Worm (Caenorhabditis elegans) whole organism, early embryonic: ENCODE measurements around the gene srg-1.

Experiments used
- ama-1 ChIP-seq: fragments of 150-350 bp; optimal IDR thresholded peaks from 2 replicates; lab custom pipeline; 2014
- ets-7 ChIP-seq: sonication (generic microtip); optimal IDR thresholded peaks from 2 replicates; lab custom pipeline; 2016; ENCODE audit warnings: missing genotype, missing genetic modification characterization, missing compliant biosample characterization
- hmg-4 ChIP-seq: fragments of 200-800 bp; sonication (Bioruptor generic); optimal IDR thresholded peaks from 2 replicates; lab custom pipeline; 2018; ENCODE audit warnings: mild to moderate bottlenecking, missing genetic modification characterization, missing compliant biosample characterization
- pes-1 ChIP-seq: fragments of 200-800 bp; sonication (Bioruptor generic); IDR thresholded peaks from 2 replicates; pipeline ENCODE4 v1.3.6; 2022; ENCODE audit warnings: missing genetic modification reagents, missing genetic modification characterization, missing compliant biosample characterization

ce11 chrIII:6207046-6207445, 51.1 kb downstream of the srg-1 start:
- TF ChIP-seq ama-1 (lab: Kevin White, UChicago) (no peak), ets-7 (tag; lab: Kevin White, UChicago) (no peak), pes-1 (GFP tag; lab: Robert Waterston, UW) (no peak), hmg-4 (GFP tag; lab: Kevin White, UChicago) (no peak)
